Fruit fly (Drosophila melanogaster): ENCODE data around the gene CG9458.

Gene CG9458

dm6 chr3R:9777941-9778360 lies 41.7 kb downstream of the CG9458 start, which contains the start of gene RpS29 (continued):
- peak; percentile 84 for TF ChIP-seq Dad (GFP tag; optimal IDR thresholded peaks at IDR 0.05)
- TF ChIP-seq CG2875 (GFP tag; optimal IDR thresholded peaks at IDR 0.05), result peak; percentile 43
- peak; percentile 47 for TF ChIP-seq CG30431 (GFP tag; optimal IDR thresholded peaks at IDR 0.05)
- peak; percentile 70 for TF ChIP-seq CG4424 (GFP tag; optimal IDR thresholded peaks at IDR 0.05)
- no peak for TF ChIP-seq CG8359 (GFP tag; optimal IDR thresholded peaks at IDR 0.05; ENCODE audit: borderline replicate concordance)
- TF ChIP-seq otp (GFP tag; IDR thresholded peaks at IDR 0.05), result peak; percentile 66; the same call in 2 of the 3 replicates
- TF ChIP-seq psq (GFP tag; optimal IDR thresholded peaks at IDR 0.05), result peak; percentile 50
- TF ChIP-seq tna (GFP tag; IDR thresholded peaks at IDR 0.05; ENCODE audit: partially characterized antibody), result peak; percentile 86
- TF ChIP-seq CG43689 (GFP tag; IDR thresholded peaks at IDR 0.05), result no peak
- TF ChIP-seq Jarid2 (GFP tag; optimal IDR thresholded peaks at IDR 0.05), result peak; percentile 63
- peak; percentile 65 for TF ChIP-seq NK7.1 (GFP tag; optimal IDR thresholded peaks at IDR 0.05)
- no peak for TF ChIP-seq Kr (GFP tag; optimal IDR thresholded peaks at IDR 0.05)
- peak; percentile 44 for TF ChIP-seq sd (tag; optimal IDR thresholded peaks at IDR 0.05)
- peak; percentile 79 for TF ChIP-seq CG7963 (GFP tag; IDR thresholded peaks at IDR 0.05; ENCODE audit: partially characterized antibody)
- peak; percentile 65 for TF ChIP-seq CG11398 (GFP tag; optimal IDR thresholded peaks at IDR 0.05)
- TF ChIP-seq dmrt11E (tag; optimal IDR thresholded peaks at IDR 0.05), result peak; percentile 54
- TF ChIP-seq insv (GFP tag; optimal IDR thresholded peaks at IDR 0.05), result peak in 1 of 2 experiments; percentile 73
- TF ChIP-seq Trl (optimal IDR thresholded peaks at IDR 0.05), result no peak
- peak; percentile 91 for TF ChIP-seq Trl (GFP tag; optimal IDR thresholded peaks at IDR 0.05)
- TF ChIP-seq YL-1 (GFP tag; optimal IDR thresholded peaks at IDR 0.05), result peak; percentile 99
- TF ChIP-seq Bdp1 (GFP tag; optimal IDR thresholded peaks at IDR 0.05), result peak; percentile 76
- TF ChIP-seq gfzf (GFP tag; optimal IDR thresholded peaks at IDR 0.05), result peak; percentile 54
- TF ChIP-seq Ets97D (GFP tag; optimal IDR thresholded peaks at IDR 0.05), result peak; percentile 98
- TF ChIP-seq Myb (GFP tag; optimal IDR thresholded peaks at IDR 0.05), result peak; percentile 94
- TF ChIP-seq chn (GFP tag; optimal IDR thresholded peaks at IDR 0.05), result peak; percentile 82
- peak; percentile 16 for TF ChIP-seq Ssrp (tag; optimal IDR thresholded peaks at IDR 0.05)
- no peak for TF ChIP-seq z (GFP tag; IDR thresholded peaks at IDR 0.05)
- peak; percentile 86 for TF ChIP-seq Hsf (GFP tag; optimal IDR thresholded peaks at IDR 0.05)
- peak; percentile 59 for TF ChIP-seq fd64A (GFP tag; optimal IDR thresholded peaks at IDR 0.05)
- TF ChIP-seq hth (optimal IDR thresholded peaks at IDR 0.05), result no peak
- TF ChIP-seq CG17385 (GFP tag; optimal IDR thresholded peaks at IDR 0.05), result peak; percentile 54
- TF ChIP-seq Gsc (GFP tag; IDR thresholded peaks at IDR 0.05), result no peak
- TF ChIP-seq Aef1 (GFP tag; IDR thresholded peaks at IDR 0.05), result peak; percentile 77
- TF ChIP-seq zen2 (GFP tag; IDR thresholded peaks at IDR 0.05; ENCODE audit: partially characterized antibody), result peak; percentile 93
- peak; percentile 64 for TF ChIP-seq CG17359 (tag; optimal IDR thresholded peaks at IDR 0.05)
- no peak for TF ChIP-seq fd102C (GFP tag; optimal IDR thresholded peaks at IDR 0.05)
- peak; percentile 58 for TF ChIP-seq CG15269 (tag; optimal IDR thresholded peaks at IDR 0.05)
- TF ChIP-seq ind (GFP tag; optimal IDR thresholded peaks at IDR 0.05), result peak; percentile 83
- peak; percentile 49 for TF ChIP-seq ssp (GFP tag; IDR thresholded peaks at IDR 0.05)
- peak; percentile 72 for TF ChIP-seq Dip3 (GFP tag; optimal IDR thresholded peaks at IDR 0.05)
- TF ChIP-seq CG6813 (GFP tag; optimal IDR thresholded peaks at IDR 0.05), result peak; percentile 82
- peak; percentile 78 for TF ChIP-seq MBD-R2 (GFP tag; IDR thresholded peaks at IDR 0.05)
- TF ChIP-seq ash1 (GFP tag; optimal IDR thresholded peaks at IDR 0.05), result peak; percentile 89
- peak; percentile 56 for TF ChIP-seq CG12219 (GFP tag; optimal IDR thresholded peaks at IDR 0.05)
- TF ChIP-seq vvl (GFP tag; IDR thresholded peaks at IDR 0.05), result peak; percentile 90
- TF ChIP-seq unpg (GFP tag; optimal IDR thresholded peaks at IDR 0.05), result peak; percentile 66
- TF ChIP-seq bcd (GFP tag; optimal IDR thresholded peaks at IDR 0.05), result peak; percentile 85
- peak; percentile 90 for TF ChIP-seq sna (GFP tag; IDR thresholded peaks at IDR 0.05; ENCODE audit: partially characterized antibody)
- TF ChIP-seq gem (tag; optimal IDR thresholded peaks at IDR 0.05), result peak; percentile 61
- peak; percentile 31; the same call in 1 of the 2 replicates for TF ChIP-seq klu (GFP tag; IDR thresholded peaks at IDR 0.05)
- TF ChIP-seq oc (tag; optimal IDR thresholded peaks at IDR 0.05), result peak; percentile 63
